Fruit fly (Drosophila melanogaster) whole organism, prepupa: ENCODE measurements around the gene CG12517.

ENCODE experiments used
- Blimp-1 ChIP-seq: fragments of 200-800 bp; sonication (Bioruptor generic); optimal IDR thresholded peaks from 3 replicates; lab custom pipeline; 2017; ENCODE audit warnings: missing biosample characterization, missing genetic modification characterization, mild to moderate bottlenecking, moderate library complexity, missing genetic modification reagents
- CG11762 ChIP-seq: fragments of 200-800 bp; sonication (Bioruptor generic); optimal IDR thresholded peaks from 3 replicates; lab custom pipeline; 2016; ENCODE audit warnings: missing biosample characterization, missing genetic modification characterization; ENCODE audit not compliant: insufficient read depth
- CG32006 ChIP-seq: fragments of 200-800 bp; sonication (Bioruptor generic); optimal IDR thresholded peaks from 3 replicates; lab custom pipeline; 2017; ENCODE audit warnings: missing biosample characterization, mild to moderate bottlenecking, missing genetic modification characterization
- CG7368 ChIP-seq: fragments of 200-800 bp; sonication (Bioruptor generic); optimal IDR thresholded peaks from 3 replicates; lab custom pipeline; 2016; ENCODE audit warnings: missing biosample characterization, missing genetic modification characterization
- CG8319 ChIP-seq: fragments of 200-800 bp; sonication (Bioruptor generic); optimal IDR thresholded peaks from 3 replicates; lab custom pipeline; 2016; ENCODE audit warnings: missing biosample characterization, missing genetic modification characterization
- Gug ChIP-seq: fragments of 200-800 bp; sonication (Bioruptor generic); IDR thresholded peaks from 2 replicates; pipeline ENCODE4 v1.3.6; 2022; ENCODE audit warnings: missing biosample characterization, missing genetic modification characterization
- Hr38 ChIP-seq: sonication (Bioruptor generic); optimal IDR thresholded peaks from 2 replicates; lab custom pipeline; 2016; ENCODE audit warnings: missing biosample characterization, missing genetic modification characterization
- Hr39 ChIP-seq: fragments of 200-800 bp; sonication (Bioruptor generic); optimal IDR thresholded peaks from 2 replicates; lab custom pipeline; 2016; ENCODE audit warnings: missing biosample characterization, missing genetic modification characterization
- Lpt ChIP-seq: fragments of 200-800 bp; sonication (Bioruptor generic); optimal IDR thresholded peaks from 3 replicates; lab custom pipeline; 2016; ENCODE audit warnings: missing biosample characterization, missing genetic modification characterization
- OdsH ChIP-seq: fragments of 200-800 bp; sonication (Bioruptor generic); optimal IDR thresholded peaks from 3 replicates; lab custom pipeline; 2016; ENCODE audit warnings: missing biosample characterization, missing genetic modification characterization
- eg ChIP-seq: fragments of 200-800 bp; sonication (Bioruptor generic); IDR thresholded peaks from 3 replicates; pipeline ENCODE4 v1.3.6; 2022; ENCODE audit warnings: missing biosample characterization, missing genetic modification characterization
- esn ChIP-seq: fragments of 200-800 bp; sonication (Bioruptor generic); optimal IDR thresholded peaks from 2 replicates; lab custom pipeline; 2016; ENCODE audit warnings: missing biosample characterization, mild to moderate bottlenecking, missing genetic modification characterization, moderate library complexity
- net ChIP-seq: fragments of 200-800 bp; sonication (Bioruptor generic); optimal IDR thresholded peaks from 3 replicates; lab custom pipeline; 2016; ENCODE audit warnings: missing biosample characterization, missing genetic modification characterization
- vri ChIP-seq: fragments of 200-800 bp; sonication (Bioruptor generic); optimal IDR thresholded peaks from 3 replicates; lab custom pipeline; 2016; ENCODE audit warnings: missing biosample characterization, mild to moderate bottlenecking, missing genetic modification characterization

DNA sequence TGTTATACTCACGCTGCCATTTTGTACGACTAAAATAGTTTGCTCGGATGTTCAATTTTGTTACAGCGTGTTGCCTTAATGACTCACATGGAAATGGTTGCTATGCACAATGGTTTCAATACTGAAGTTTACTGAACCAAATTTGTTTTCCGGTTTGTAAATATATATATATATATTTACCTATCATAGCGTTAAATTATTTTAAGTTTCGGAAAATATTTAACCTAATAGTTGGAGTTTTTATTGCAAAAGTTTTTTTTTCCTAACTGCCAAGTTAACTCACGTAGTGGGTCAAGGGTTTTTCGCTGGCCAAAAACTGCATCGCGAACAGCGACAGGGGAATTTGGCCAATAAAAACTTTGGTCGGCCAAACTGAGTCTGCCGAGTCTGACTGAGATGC is 38.8 kb downstream of the CG12517 start, which contains the start of gene CG7309:
- TF ChIP-seq Blimp-1 (GFP tag; lab: Kevin White, UChicago) (no peak), vri (GFP tag; lab: Kevin White, UChicago) (no peak), Gug (no peak), esn (GFP tag; lab: Kevin White, UChicago) (no peak), Hr39 (GFP tag; lab: Kevin White, UChicago) (no peak), Lpt (GFP tag; lab: Kevin White, UChicago) (no peak), CG11762 (GFP tag; lab: Kevin White, UChicago) (no peak), Hr38 (GFP tag; lab: Kevin White, UChicago) (no peak), CG7368 (no peak), CG8319 (GFP tag; lab: Kevin White, UChicago) (no peak), CG32006 (GFP tag; lab: Kevin White, UChicago) (no peak), OdsH (GFP tag; lab: Kevin White, UChicago) (no peak), eg (GFP tag; lab: Robert Waterston, UW) (no peak), net (no peak)
